Worm (Caenorhabditis elegans) whole organism, L3 larva: ENCODE measurements around the gene C09E7.10.

Source experiments
- R02D3.7 ChIP-seq: fragments of 150-350 bp; optimal IDR thresholded peaks from 2 replicates; lab custom pipeline; 2014; ENCODE audit warnings: missing biosample characterization, missing genetic modification characterization
- ceh-28 ChIP-seq: fragments of 150-350 bp; optimal IDR thresholded peaks from 2 replicates; lab custom pipeline; 2014; ENCODE audit warnings: missing biosample characterization, missing genetic modification reagents, missing genetic modification characterization
- egl-27 ChIP-seq: sonication (generic microtip); optimal IDR thresholded peaks from 4 replicates; lab custom pipeline; 2017; ENCODE audit warnings: missing biosample characterization, missing genetic modification reagents, missing genetic modification characterization
- egl-5 ChIP-seq: fragments of 150-350 bp; optimal IDR thresholded peaks from 2 replicates; lab custom pipeline; 2017; ENCODE audit warnings: missing biosample characterization, missing genetic modification reagents, missing genetic modification characterization, inconsistent platforms
- elt-1 ChIP-seq: fragments of 150-350 bp; optimal IDR thresholded peaks from 2 replicates; lab custom pipeline; 2014; ENCODE audit warnings: missing biosample characterization, missing genetic modification characterization
- elt-2 ChIP-seq: sonication (generic microtip); optimal IDR thresholded peaks from 2 replicates; lab custom pipeline; 2016; ENCODE audit warnings: missing genetic modification reagents, mild to moderate bottlenecking, missing genetic modification characterization, missing compliant biosample characterization
- eor-1 ChIP-seq, 2 experiments: fragments of 150-350 bp; optimal IDR thresholded peaks; 2 replicates each; lab custom pipeline; 2014 to 2018; ENCODE audit warnings: missing biosample characterization in 2 of 2, missing genetic modification characterization in 2 of 2
- fkh-2 ChIP-seq: fragments of 150-350 bp; optimal IDR thresholded peaks from 2 replicates; lab custom pipeline; 2014; ENCODE audit warnings: missing biosample characterization, missing genetic modification reagents, missing genetic modification characterization
- fos-1 ChIP-seq: fragments of 150-350 bp; optimal IDR thresholded peaks from 2 replicates; lab custom pipeline; 2014; ENCODE audit warnings: missing biosample characterization, missing genetic modification characterization
- jun-1 ChIP-seq: fragments of 150-350 bp; optimal IDR thresholded peaks from 2 replicates; lab custom pipeline; 2014; ENCODE audit warnings: missing biosample characterization, missing genetic modification reagents, missing genetic modification characterization
- lin-15B ChIP-seq: fragments of 150-350 bp; optimal IDR thresholded peaks from 2 replicates; lab custom pipeline; 2014; ENCODE audit warnings: missing biosample characterization, missing genetic modification characterization
- lin-39 ChIP-seq: fragments of 150-350 bp; optimal IDR thresholded peaks from 2 replicates; lab custom pipeline; 2018; ENCODE audit warnings: missing biosample characterization, missing genetic modification reagents, missing genetic modification characterization
- mml-1 ChIP-seq: fragments of 150-350 bp; sonication (generic microtip); optimal IDR thresholded peaks from 3 replicates; lab custom pipeline; 2014; ENCODE audit warnings: missing biosample characterization, missing genetic modification characterization
- nhr-11 ChIP-seq: fragments of 150-350 bp; optimal IDR thresholded peaks from 2 replicates; lab custom pipeline; 2014; ENCODE audit warnings: missing biosample characterization, missing genetic modification characterization
- nhr-12 ChIP-seq: fragments of 150-350 bp; optimal IDR thresholded peaks from 2 replicates; lab custom pipeline; 2014; ENCODE audit warnings: missing biosample characterization, missing genetic modification characterization
- nhr-25 ChIP-seq: sonication (generic microtip); optimal IDR thresholded peaks from 2 replicates; lab custom pipeline; 2017; ENCODE audit warnings: missing biosample characterization, missing genetic modification characterization
- nhr-28 ChIP-seq: fragments of 150-350 bp; optimal IDR thresholded peaks from 2 replicates; lab custom pipeline; 2014; ENCODE audit warnings: missing biosample characterization, missing genetic modification characterization
- nhr-43 ChIP-seq: sonication (generic microtip); optimal IDR thresholded peaks from 2 replicates; lab custom pipeline; 2016; ENCODE audit warnings: mild to moderate bottlenecking, missing genetic modification characterization, missing compliant biosample characterization; ENCODE audit not compliant: poor library complexity, severe bottlenecking
- nhr-76 ChIP-seq: fragments of 150-350 bp; sonication (generic microtip); optimal IDR thresholded peaks from 5 replicates; lab custom pipeline; 2014; ENCODE audit warnings: missing biosample characterization, missing genetic modification characterization
- pha-4 ChIP-seq: fragments of 150-350 bp; optimal IDR thresholded peaks from 2 replicates; lab custom pipeline; 2014; ENCODE audit warnings: missing biosample characterization, missing genetic modification reagents, missing genetic modification characterization
- pqm-1 ChIP-seq: fragments of 150-350 bp; optimal IDR thresholded peaks from 2 replicates; lab custom pipeline; 2017; ENCODE audit warnings: missing biosample characterization, missing genetic modification characterization, inconsistent platforms
- sea-2 ChIP-seq: fragments of 150-350 bp; sonication (generic microtip); optimal IDR thresholded peaks from 4 replicates; lab custom pipeline; 2014; ENCODE audit warnings: missing biosample characterization, missing genetic modification reagents, missing genetic modification characterization
- skn-1 ChIP-seq: fragments of 150-350 bp; optimal IDR thresholded peaks from 2 replicates; lab custom pipeline; 2014; ENCODE audit warnings: missing biosample characterization, missing genetic modification characterization
- tbx-2 ChIP-seq: sonication (generic microtip); optimal IDR thresholded peaks from 2 replicates; lab custom pipeline; 2016; ENCODE audit warnings: mild to moderate bottlenecking, missing genetic modification characterization, missing compliant biosample characterization
- unc-39 ChIP-seq: sonication (generic microtip); optimal IDR thresholded peaks from 4 replicates; lab custom pipeline; 2017; ENCODE audit warnings: missing biosample characterization, missing genetic modification characterization
- zag-1 ChIP-seq: fragments of 150-350 bp; optimal IDR thresholded peaks from 2 replicates; lab custom pipeline; 2014; ENCODE audit warnings: missing biosample characterization, missing genetic modification characterization
- ztf-4 ChIP-seq: fragments of 150-350 bp; optimal IDR thresholded peaks from 2 replicates; lab custom pipeline; 2014; ENCODE audit warnings: missing biosample characterization, missing genetic modification characterization

C09E7.10 gene

DNA sequence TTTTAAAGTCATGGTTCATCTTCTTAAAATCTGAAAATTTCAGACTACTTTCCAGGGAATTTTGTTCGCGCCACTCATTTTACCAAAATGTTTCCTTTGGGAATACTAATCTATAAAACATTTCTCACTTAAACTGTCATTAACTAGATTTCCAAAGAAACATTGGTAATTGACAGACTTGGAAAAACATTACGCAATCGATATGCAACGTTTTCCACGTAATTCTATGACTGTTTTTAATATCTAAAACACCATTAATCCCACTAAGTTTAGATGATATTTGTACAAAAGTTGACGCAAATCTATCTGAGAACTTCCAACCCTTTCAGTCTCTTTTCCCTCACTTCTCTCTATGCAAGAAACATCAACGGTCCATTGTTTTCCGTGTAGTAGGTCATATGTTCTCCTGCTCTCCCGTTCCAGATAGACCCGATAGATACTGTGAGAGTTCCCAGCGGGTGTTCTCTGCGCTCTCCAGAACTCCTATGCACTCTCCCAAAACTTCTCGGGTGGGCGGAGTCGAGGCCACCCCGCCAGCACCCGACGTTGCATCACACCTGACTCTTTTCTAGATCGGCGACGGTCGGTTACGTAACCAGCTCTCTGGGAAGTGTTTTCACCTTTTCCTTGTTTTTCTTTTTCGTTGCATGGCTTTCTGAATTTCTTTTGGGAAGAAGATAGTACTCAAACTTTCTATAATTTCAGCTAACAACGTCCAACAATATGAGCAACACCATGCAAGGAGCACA, 41.4 kb downstream of the C09E7.10 start, which contains the start of gene zip-8:
Gene zip-8 (plus strand): TSS at position 700 of the 749 bp plus-strand sequence.
- no peak for TF ChIP-seq fos-1 (tag; lab: Kevin White, UChicago)
- TF ChIP-seq mml-1: no peak
- TF ChIP-seq lin-39 (tag; lab: Kevin White, UChicago): no peak
- no peak for TF ChIP-seq fkh-2 (tag; lab: Kevin White, UChicago)
- no peak for TF ChIP-seq egl-5
- no peak for TF ChIP-seq elt-2
- TF ChIP-seq zag-1: no peak
- TF ChIP-seq lin-15B: no peak
- TF ChIP-seq unc-39 (tag; lab: Kevin White, UChicago): no peak
- no peak for TF ChIP-seq ceh-28 (tag; lab: Kevin White, UChicago)
- no peak for TF ChIP-seq pha-4 (tag; lab: Kevin White, UChicago)
- no peak for TF ChIP-seq nhr-76 (tag; lab: Kevin White, UChicago)
- TF ChIP-seq sea-2: no peak
- no peak for TF ChIP-seq eor-1 (tag; optimal IDR thresholded peaks at IDR 0.05; lab: Kevin White, UChicago)
- no peak for TF ChIP-seq pqm-1 (tag; lab: Kevin White, UChicago)
- no peak for TF ChIP-seq tbx-2 (tag; lab: Kevin White, UChicago)
- TF ChIP-seq nhr-28 (tag; lab: Kevin White, UChicago): no peak
- TF ChIP-seq ztf-4 (tag; lab: Kevin White, UChicago): no peak

DNA sequence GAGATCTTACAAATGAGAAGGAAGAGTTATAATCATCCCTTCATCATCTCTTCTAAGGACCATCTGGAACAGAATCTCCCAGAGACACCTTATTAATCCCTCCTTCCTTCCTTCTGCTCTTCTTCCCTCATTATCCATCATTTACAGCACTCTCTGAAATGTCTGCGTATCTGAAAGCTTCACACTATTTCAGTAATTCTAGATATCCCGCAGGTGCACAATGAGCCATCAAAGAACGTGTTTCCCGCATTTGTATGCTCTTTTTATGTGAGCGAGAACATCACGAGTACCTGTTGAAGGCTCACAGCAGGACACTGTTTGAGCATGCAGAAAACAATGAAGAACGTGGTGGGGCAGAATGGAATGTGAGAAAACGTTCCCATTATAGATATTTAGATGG, 43.5 kb downstream of the C09E7.10 start:
- TF ChIP-seq egl-5 (no peak), skn-1 (tag; lab: Kevin White, UChicago) (no peak)

- TF ChIP-seq lin-15B (no peak), nhr-12 (no peak), tbx-2 (tag; lab: Kevin White, UChicago) (no peak), nhr-76 (tag; lab: Kevin White, UChicago) (no peak), nhr-43 (tag; lab: Kevin White, UChicago) (no peak), R02D3.7 (tag; lab: Kevin White, UChicago) (no peak), jun-1 (tag; lab: Kevin White, UChicago) (no peak), nhr-25 (no peak), nhr-11 (tag; lab: Kevin White, UChicago) (no peak), fos-1 (tag; lab: Kevin White, UChicago) (no peak), ceh-28 (tag; lab: Kevin White, UChicago) (no peak), elt-1 (tag; lab: Kevin White, UChicago) (no peak), unc-39 (tag; lab: Kevin White, UChicago) (no peak), egl-27 (tag; lab: Kevin White, UChicago) (no peak)
These were observed 48.4 kb downstream of the C09E7.10 start, which contains the start of gene wht-6 for ce11 chrIII:6471451-6471850. TSS of gene wht-6 (plus strand) at chrIII:6471751.
